Worm (Caenorhabditis elegans) whole organism, L1 larva: ENCODE measurements around the gene nspd-2.
A peak's percentile ranks its signal among the peaks of the same experiment; 100 is the strongest.

Experiments used
- C34B4.2 ChIP-seq: sonication (generic microtip); optimal IDR thresholded peaks from 2 replicates; lab custom pipeline; 2017; ENCODE audit warnings: mild to moderate bottlenecking, missing genetic modification characterization, missing compliant biosample characterization
- aly-2 ChIP-seq: fragments of 150-350 bp; optimal IDR thresholded peaks from 2 replicates; lab custom pipeline; 2014; ENCODE audit warnings: missing biosample characterization, missing genetic modification characterization
- blmp-1 ChIP-seq: fragments of 150-350 bp; optimal IDR thresholded peaks from 2 replicates; lab custom pipeline; 2014; ENCODE audit warnings: missing biosample characterization, missing genetic modification characterization
- efl-1 ChIP-seq, 4 experiments: fragments of 150-350 bp; optimal IDR thresholded peaks in 3 of 4; peaks in 1 of 4; 1 replicate in 1 of 4; 2 replicates in 3 of 4; lab custom pipeline; 2014; ENCODE audit warnings: missing biosample characterization in 2 of 4, missing genetic modification characterization in 2 of 4, missing genetic modification reagents in 2 of 4
- elt-2 ChIP-seq: sonication (generic microtip); optimal IDR thresholded peaks from 2 replicates; lab custom pipeline; 2016; ENCODE audit warnings: missing genetic modification characterization, mild to moderate bottlenecking, inconsistent platforms, missing compliant biosample characterization, missing genetic modification reagents
- lin-35 ChIP-seq, 2 experiments: fragments of 150-350 bp; optimal IDR thresholded peaks; 2 replicates each; lab custom pipeline; 2014; ENCODE audit warnings: missing biosample characterization in 2 of 2, missing genetic modification characterization in 2 of 2, missing genetic modification reagents in 2 of 2
- lsy-2 ChIP-seq, 2 experiments: fragments of 150-350 bp; optimal IDR thresholded peaks; 2 replicates each; lab custom pipeline; 2014; ENCODE audit warnings: missing biosample characterization in 2 of 2, missing genetic modification characterization in 2 of 2
- mef-2 ChIP-seq: fragments of 150-350 bp; optimal IDR thresholded peaks from 2 replicates; lab custom pipeline; 2014; ENCODE audit warnings: missing biosample characterization, missing genetic modification characterization
- nhr-11 ChIP-seq: fragments of 150-350 bp; optimal IDR thresholded peaks from 2 replicates; lab custom pipeline; 2014; ENCODE audit warnings: missing biosample characterization, missing genetic modification characterization
- sox-4 ChIP-seq: sonication (generic microtip); optimal IDR thresholded peaks from 2 replicates; lab custom pipeline; 2016; ENCODE audit warnings: missing genetic modification characterization, missing compliant biosample characterization
- unc-62 ChIP-seq: fragments of 150-350 bp; optimal IDR thresholded peaks from 2 replicates; lab custom pipeline; 2014; ENCODE audit warnings: missing biosample characterization, missing genetic modification reagents, missing genetic modification characterization

ce11 chrIV:9867915-9868314 is 24.1 kb downstream of the nspd-2 start:
- TF ChIP-seq blmp-1 (tag; lab: Kevin White, UChicago) (peak; percentile 94), elt-2 (tag; lab: Kevin White, UChicago) (no peak), nhr-11 (tag; lab: Kevin White, UChicago) (no peak), aly-2 (tag; lab: Kevin White, UChicago) (no peak), efl-1 (optimal IDR thresholded peaks at IDR 0.05; lab: Kevin White, UChicago) (peak in 1 of 2 experiments; percentile 17), efl-1 (GFP tag; optimal IDR thresholded peaks at IDR 0.05 in 1 of 2; lab: Kevin White, UChicago) (peak in 1 of 2 experiments; percentile 94), mef-2 (no peak), sox-4 (tag; lab: Kevin White, UChicago) (no peak), C34B4.2 (tag; lab: Kevin White, UChicago) (no peak), unc-62 (no peak), lsy-2 (tag; optimal IDR thresholded peaks at IDR 0.05; lab: Kevin White, UChicago) (peak; percentile 61 to 74), lin-35 (GFP tag; optimal IDR thresholded peaks at IDR 0.05; lab: Kevin White, UChicago) (peak in 1 of 2 experiments; percentile 74)
